Worm (Caenorhabditis elegans) whole organism, L1 larva: ENCODE results near the gene ZK177.12.

Source experiments
- ama-1 ChIP-seq: fragments of 150-350 bp; optimal IDR thresholded peaks from 2 replicates; lab custom pipeline; 2014
- blmp-1 ChIP-seq: fragments of 150-350 bp; optimal IDR thresholded peaks from 2 replicates; lab custom pipeline; 2014; ENCODE audit warnings: missing biosample characterization, missing genetic modification characterization
- efl-1 ChIP-seq, 4 experiments: fragments of 150-350 bp; optimal IDR thresholded peaks in 3 of 4; peaks in 1 of 4; 1 replicate in 1 of 4; 2 replicates in 3 of 4; lab custom pipeline; 2014; ENCODE audit warnings: missing biosample characterization in 2 of 4, missing genetic modification characterization in 2 of 4, missing genetic modification reagents in 2 of 4
- elt-3 ChIP-seq, 6 experiments: fragments of 150-350 bp in 1 of 6; sonication (generic microtip); optimal IDR thresholded peaks; 2 replicates each; lab custom pipeline; 2017 to 2018; ENCODE audit warnings: missing biosample characterization in 6 of 6, missing genetic modification characterization in 6 of 6, inconsistent platforms in 1 of 6
- lin-14 ChIP-seq: fragments of 200-800 bp; sonication (Bioruptor generic); optimal IDR thresholded peaks from 2 replicates; lab custom pipeline; 2018; ENCODE audit warnings: mild to moderate bottlenecking, missing genetic modification characterization, moderate library complexity, missing compliant biosample characterization
- mdl-1 ChIP-seq, 2 experiments: fragments of 150-350 bp; optimal IDR thresholded peaks; 2 replicates each; lab custom pipeline; 2014 to 2017; ENCODE audit warnings: missing biosample characterization in 2 of 2, missing genetic modification characterization in 2 of 2, inconsistent platforms in 1 of 2
- nhr-237 ChIP-seq: fragments of 150-350 bp; optimal IDR thresholded peaks from 2 replicates; lab custom pipeline; 2014; ENCODE audit warnings: missing biosample characterization, missing genetic modification characterization
- nhr-77 ChIP-seq: fragments of 150-350 bp; optimal IDR thresholded peaks from 2 replicates; lab custom pipeline; 2014; ENCODE audit warnings: missing biosample characterization, missing genetic modification characterization
- pax-3 ChIP-seq: fragments of 200-800 bp; sonication (Bioruptor generic); optimal IDR thresholded peaks from 2 replicates; lab custom pipeline; 2018; ENCODE audit warnings: mild to moderate bottlenecking, missing genetic modification characterization, moderate library complexity, missing compliant biosample characterization
- pqm-1 ChIP-seq: sonication (generic microtip); optimal IDR thresholded peaks from 3 replicates; lab custom pipeline; 2017; ENCODE audit warnings: missing biosample characterization, missing genetic modification characterization
- unc-62 ChIP-seq: fragments of 150-350 bp; optimal IDR thresholded peaks from 2 replicates; lab custom pipeline; 2014; ENCODE audit warnings: missing biosample characterization, missing genetic modification reagents, missing genetic modification characterization

DNA sequence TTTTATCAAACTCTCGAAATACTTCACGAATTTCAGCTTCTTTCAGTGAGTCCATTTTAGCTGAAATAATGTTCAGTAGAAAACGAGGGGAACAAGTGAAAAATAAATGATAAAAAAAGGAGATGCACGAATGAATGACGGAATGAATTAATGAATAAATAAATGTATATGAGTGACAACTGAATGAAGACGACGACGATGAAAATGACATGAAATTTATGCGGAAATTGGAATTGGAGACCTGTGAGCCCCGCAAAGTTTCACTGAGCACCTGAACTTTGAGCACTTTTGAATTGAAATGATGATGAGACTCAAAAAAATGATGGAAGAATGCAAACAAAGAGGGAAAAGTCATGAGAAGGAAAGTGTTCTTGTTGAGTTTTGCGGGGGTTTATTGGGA lies 39.5 kb upstream of the ZK177.12 start, which contains the start of gene cal-8:
- TF ChIP-seq efl-1 (optimal IDR thresholded peaks at IDR 0.05; lab: Kevin White, UChicago) (no peak), efl-1 (GFP tag; optimal IDR thresholded peaks at IDR 0.05 in 1 of 2; lab: Kevin White, UChicago) (no peak), ama-1 (lab: Kevin White, UChicago) (no peak), nhr-77 (no peak), elt-3 (tag; optimal IDR thresholded peaks at IDR 0.05; lab: Kevin White, UChicago) (no peak), mdl-1 (tag; optimal IDR thresholded peaks at IDR 0.05; lab: Kevin White, UChicago) (no peak), nhr-237 (tag; lab: Kevin White, UChicago) (no peak), lin-14 (no peak), blmp-1 (no peak), pax-3 (tag; lab: Kevin White, UChicago) (no peak), pqm-1 (tag; lab: Kevin White, UChicago) (no peak), unc-62 (GFP tag; lab: Kevin White, UChicago) (no peak)
